Fruit fly (Drosophila melanogaster) whole organism, wandering third instar larva: Measurements from ENCODE around the gene CG9689.

Experiments used
- Abd-B ChIP-seq: fragments of >200 bp; optimal IDR thresholded peaks from 2 replicates; lab custom pipeline; 2017; ENCODE audit warnings: missing biosample characterization, missing genetic modification characterization
- CG32264 ChIP-seq: fragments of 200-800 bp; sonication (Bioruptor generic); optimal IDR thresholded peaks from 2 replicates; lab custom pipeline; 2016; ENCODE audit warnings: missing biosample characterization, missing genetic modification characterization
- CG9705 ChIP-seq: fragments of 200-800 bp; sonication (Bioruptor generic); optimal IDR thresholded peaks from 2 replicates; lab custom pipeline; 2018; ENCODE audit warnings: missing biosample characterization, mild to moderate bottlenecking, missing genetic modification characterization
- CrebA ChIP-seq: fragments of 200-800 bp; sonication (Bioruptor generic); optimal IDR thresholded peaks from 2 replicates; lab custom pipeline; 2016; ENCODE audit warnings: missing biosample characterization, mild to moderate bottlenecking, missing genetic modification characterization, borderline replicate concordance
- GATAd ChIP-seq: sonication (Bioruptor generic); optimal IDR thresholded peaks from 2 replicates; lab custom pipeline; 2016; ENCODE audit warnings: missing biosample characterization, missing genetic modification characterization
- HLH106 ChIP-seq: fragments of 200-800 bp; optimal IDR thresholded peaks from 3 replicates; lab custom pipeline; 2019; ENCODE audit warnings: missing biosample characterization, mild to moderate bottlenecking, missing genetic modification characterization, moderate library complexity
- Hnf4 ChIP-seq: fragments of 200-800 bp; sonication (Bioruptor generic); optimal IDR thresholded peaks from 2 replicates; lab custom pipeline; 2016; ENCODE audit warnings: missing biosample characterization, mild to moderate bottlenecking, missing genetic modification characterization
- Hr78 ChIP-seq: fragments of >200 bp; optimal IDR thresholded peaks from 2 replicates; lab custom pipeline; 2017; ENCODE audit warnings: missing biosample characterization, missing genetic modification characterization
- Hr83 ChIP-seq: fragments of 200-300 bp; sonication (Bioruptor generic); optimal IDR thresholded peaks from 2 replicates; lab custom pipeline; 2016; ENCODE audit warnings: missing biosample characterization, mild to moderate bottlenecking, missing genetic modification characterization, moderate library complexity; ENCODE audit not compliant: poor library complexity, severe bottlenecking
- Jra ChIP-seq: sonication (Bioruptor generic); optimal IDR thresholded peaks from 2 replicates; lab custom pipeline; 2016; ENCODE audit warnings: missing biosample characterization, missing genetic modification characterization
- Mio ChIP-seq: sonication (Bioruptor generic); optimal IDR thresholded peaks from 2 replicates; lab custom pipeline; 2016; ENCODE audit warnings: missing biosample characterization, missing genetic modification characterization
- N ChIP-seq: fragments of >200 bp; optimal IDR thresholded peaks from 2 replicates; lab custom pipeline; 2018; ENCODE audit warnings: missing biosample characterization, missing external identifiers, missing genetic modification characterization
- OdsH ChIP-seq: fragments of 200-800 bp; sonication (Bioruptor generic); optimal IDR thresholded peaks from 2 replicates; lab custom pipeline; 2016; ENCODE audit warnings: missing biosample characterization, mild to moderate bottlenecking, missing genetic modification characterization
- Rel ChIP-seq, 2 experiments: fragments of 200-800 bp; sonication (Bioruptor generic) in 1 of 2; optimal IDR thresholded peaks; 2 replicates in 1 of 2; 3 replicates in 1 of 2; lab custom pipeline; 2016 to 2019; ENCODE audit warnings: mild to moderate bottlenecking in 2 of 2, missing biosample characterization in 2 of 2, missing genetic modification characterization in 2 of 2, moderate library complexity in 1 of 2
- Sp1 ChIP-seq: fragments of 200-800 bp; sonication (Bioruptor generic); optimal IDR thresholded peaks from 3 replicates; lab custom pipeline; 2019; ENCODE audit warnings: missing biosample characterization, mild to moderate bottlenecking, missing genetic modification characterization, moderate library complexity
- Vsx2 ChIP-seq: fragments of 200-300, 225-300 bp; sonication (Bioruptor generic); optimal IDR thresholded peaks from 2 replicates; lab custom pipeline; 2018; ENCODE audit warnings: missing biosample characterization, missing genetic modification characterization; ENCODE audit not compliant: partially characterized antibody
- br ChIP-seq: fragments of 200-800 bp; sonication (Bioruptor generic); optimal IDR thresholded peaks from 2 replicates; lab custom pipeline; 2016; ENCODE audit warnings: missing biosample characterization, missing genetic modification characterization
- brk ChIP-seq: fragments of 200-800 bp; sonication (Bioruptor generic); optimal IDR thresholded peaks from 2 replicates; lab custom pipeline; 2016; ENCODE audit warnings: missing biosample characterization, mild to moderate bottlenecking, missing genetic modification characterization
- dl ChIP-seq, 2 experiments: fragments of 175-275, 200-275 bp in 1 of 2; fragments of 200-275 bp in 1 of 2; sonication (Bioruptor generic); optimal IDR thresholded peaks; lab custom pipeline; 2018; ENCODE audit warnings: mild to moderate bottlenecking in 2 of 2, missing biosample characterization in 2 of 2, missing genetic modification characterization in 2 of 2, moderate library complexity in 2 of 2; ENCODE audit not compliant: partially characterized antibody in 2 of 2, insufficient read depth in 1 of 2
- dmrt93B ChIP-seq: fragments of 200-800 bp; sonication (Bioruptor generic); optimal IDR thresholded peaks from 2 replicates; lab custom pipeline; 2018; ENCODE audit warnings: missing biosample characterization, mild to moderate bottlenecking, missing genetic modification characterization
- dsf ChIP-seq: sonication (Bioruptor generic); optimal IDR thresholded peaks from 2 replicates; lab custom pipeline; 2016; ENCODE audit warnings: missing biosample characterization, missing genetic modification characterization, borderline replicate concordance
- ey ChIP-seq: fragments of 200-800 bp; sonication (Bioruptor generic); optimal IDR thresholded peaks from 2 replicates; lab custom pipeline; 2016; ENCODE audit warnings: missing biosample characterization, missing genetic modification characterization
- fru ChIP-seq: fragments of 200-800 bp; sonication (Bioruptor generic); optimal IDR thresholded peaks from 3 replicates; lab custom pipeline; 2016; ENCODE audit warnings: missing biosample characterization, mild to moderate bottlenecking, missing genetic modification characterization
- h ChIP-seq: fragments of 200-800 bp; sonication (Bioruptor generic); optimal IDR thresholded peaks from 3 replicates; lab custom pipeline; 2016; ENCODE audit warnings: missing biosample characterization, mild to moderate bottlenecking, missing genetic modification characterization
- lola ChIP-seq: fragments of >200 bp; optimal IDR thresholded peaks from 2 replicates; lab custom pipeline; 2017; ENCODE audit warnings: missing biosample characterization, missing genetic modification characterization
- pan ChIP-seq: fragments of >200 bp; optimal IDR thresholded peaks from 2 replicates; lab custom pipeline; 2017
- psq ChIP-seq: fragments of 200-800 bp; sonication (Bioruptor generic); optimal IDR thresholded peaks from 3 replicates; lab custom pipeline; 2017; ENCODE audit warnings: missing biosample characterization, mild to moderate bottlenecking, missing genetic modification characterization, moderate library complexity
- rgr ChIP-seq: fragments of 200-800 bp; sonication (Bioruptor generic); optimal IDR thresholded peaks from 3 replicates; lab custom pipeline; 2016; ENCODE audit warnings: missing biosample characterization, mild to moderate bottlenecking, missing genetic modification characterization
- sage ChIP-seq: fragments of 200-800 bp; sonication (Bioruptor generic); optimal IDR thresholded peaks from 2 replicates; lab custom pipeline; 2016; ENCODE audit warnings: missing biosample characterization, mild to moderate bottlenecking, missing genetic modification characterization
- tai ChIP-seq: sonication (Bioruptor generic); optimal IDR thresholded peaks from 2 replicates; lab custom pipeline; 2016; ENCODE audit warnings: missing biosample characterization, missing genetic modification characterization
- usp ChIP-seq: fragments of >200 bp; optimal IDR thresholded peaks from 2 replicates; lab custom pipeline; 2017; ENCODE audit warnings: missing biosample characterization, missing genetic modification characterization
- woc ChIP-seq: sonication (Bioruptor generic); optimal IDR thresholded peaks from 2 replicates; lab custom pipeline; 2016; ENCODE audit warnings: missing biosample characterization, mild to moderate bottlenecking, missing genetic modification characterization

Gene CG9689

dm6 chrX:9897599-9897998 is 15.8 kb downstream of the CG9689 start:
- TF ChIP-seq br (GFP tag; lab: Kevin White, UChicago) (no peak), CrebA (GFP tag; lab: Kevin White, UChicago) (no peak), ey (GFP tag; lab: Kevin White, UChicago) (no peak), Rel (GFP tag; optimal IDR thresholded peaks at IDR 0.05; lab: Kevin White, UChicago) (no peak), Rel (tag; optimal IDR thresholded peaks at IDR 0.05; lab: Kevin White, UChicago) (no peak), woc (GFP tag; lab: Kevin White, UChicago) (no peak), tai (GFP tag; lab: Kevin White, UChicago) (no peak), Abd-B (GFP tag; lab: Kevin White, UChicago) (no peak), Hnf4 (GFP tag; lab: Kevin White, UChicago) (no peak), usp (GFP tag; lab: Kevin White, UChicago) (no peak), fru (GFP tag; lab: Kevin White, UChicago) (no peak), CG32264 (GFP tag; lab: Kevin White, UChicago) (no peak)

- TF ChIP-seq CG9705 (GFP tag; lab: Kevin White, UChicago) = no peak
- no peak for TF ChIP-seq woc (GFP tag; lab: Kevin White, UChicago)
- TF ChIP-seq rgr (GFP tag; lab: Kevin White, UChicago) = no peak
- TF ChIP-seq Vsx2 = no peak
- TF ChIP-seq fru (GFP tag; lab: Kevin White, UChicago) = peak; percentile 3
- no peak for TF ChIP-seq dmrt93B (GFP tag; lab: Kevin White, UChicago)
- TF ChIP-seq OdsH (GFP tag; lab: Kevin White, UChicago) = no peak
Observed at dm6 chrX:9899535-9900179, 17.9 kb downstream of the CG9689 start, which contains the start of gene CG15249. Gene CG15249, minus strand, starts transcription at chrX:9899585.

dm6 chrX:9909384-9909783 is 27.6 kb downstream of the CG9689 start:
- no peak for TF ChIP-seq Hr78 (GFP tag; lab: Kevin White, UChicago)
- TF ChIP-seq br (GFP tag; lab: Kevin White, UChicago) = no peak
- TF ChIP-seq brk (GFP tag; lab: Kevin White, UChicago) = no peak
- no peak for TF ChIP-seq lola
- no peak for TF ChIP-seq pan (lab: Kevin White, UChicago)
- no peak for TF ChIP-seq woc (GFP tag; lab: Kevin White, UChicago)
- no peak for TF ChIP-seq psq (GFP tag; lab: Kevin White, UChicago)
- TF ChIP-seq CrebA (GFP tag; lab: Kevin White, UChicago) = no peak
- no peak for TF ChIP-seq Jra (GFP tag; lab: Kevin White, UChicago)
- no peak for TF ChIP-seq Mio (GFP tag; lab: Kevin White, UChicago)
- TF ChIP-seq Vsx2 = no peak
- TF ChIP-seq usp (GFP tag; lab: Kevin White, UChicago) = no peak
- TF ChIP-seq CG32264 (GFP tag; lab: Kevin White, UChicago) = no peak
- TF ChIP-seq h (GFP tag; lab: Kevin White, UChicago) = no peak
- TF ChIP-seq HLH106 (tag; lab: Kevin White, UChicago) = no peak
- no peak for TF ChIP-seq GATAd (GFP tag; lab: Kevin White, UChicago)
- TF ChIP-seq dl (GFP tag; optimal IDR thresholded peaks at IDR 0.05; lab: Kevin White, UChicago; ENCODE audit: insufficient read depth in 1 of 2, partially characterized antibody in 2 of 2) = no peak
- TF ChIP-seq Hr83 (GFP tag; lab: Kevin White, UChicago) = no peak

- no peak for TF ChIP-seq sage (GFP tag; lab: Kevin White, UChicago)
- no peak for TF ChIP-seq Sp1
- no peak for TF ChIP-seq woc (GFP tag; lab: Kevin White, UChicago)
- TF ChIP-seq Rel (GFP tag; optimal IDR thresholded peaks at IDR 0.05; lab: Kevin White, UChicago) = no peak
- TF ChIP-seq Rel (tag; optimal IDR thresholded peaks at IDR 0.05; lab: Kevin White, UChicago) = no peak
- TF ChIP-seq fru (GFP tag; lab: Kevin White, UChicago) = no peak
- no peak for TF ChIP-seq pan (lab: Kevin White, UChicago)
- no peak for TF ChIP-seq ey (GFP tag; lab: Kevin White, UChicago)
- no peak for TF ChIP-seq CG9705 (GFP tag; lab: Kevin White, UChicago)
- no peak for TF ChIP-seq CrebA (GFP tag; lab: Kevin White, UChicago)
- TF ChIP-seq Jra (GFP tag; lab: Kevin White, UChicago) = no peak
- no peak for TF ChIP-seq psq (GFP tag; lab: Kevin White, UChicago)
- TF ChIP-seq N (GFP tag; lab: Kevin White, UChicago) = no peak
- TF ChIP-seq CG32264 (GFP tag; lab: Kevin White, UChicago) = no peak
- TF ChIP-seq usp (GFP tag; lab: Kevin White, UChicago) = no peak
- TF ChIP-seq dsf (GFP tag; lab: Kevin White, UChicago) = no peak
- TF ChIP-seq h (GFP tag; lab: Kevin White, UChicago) = no peak
Observed at dm6 chrX:9911026-9911425, 29.3 kb downstream of the CG9689 start, which contains the start of gene CG1986. Gene CG1986, minus strand, starts transcription at chrX:9911126.
